Worm (Caenorhabditis elegans) whole organism, L1 larva: ENCODE data around the gene C07E3.9.

Source experiments
- nhr-11 ChIP-seq: fragments of 150-350 bp; optimal IDR thresholded peaks from 2 replicates; lab custom pipeline; 2014; ENCODE audit warnings: missing biosample characterization, missing genetic modification characterization
- ztf-11 ChIP-seq, 2 experiments: sonication (generic microtip); optimal IDR thresholded peaks; 2 replicates each; lab custom pipeline; 2016 to 2017; ENCODE audit warnings: missing genetic modification characterization in 2 of 2, missing biosample characterization in 1 of 2, missing compliant biosample characterization in 1 of 2

DNA sequence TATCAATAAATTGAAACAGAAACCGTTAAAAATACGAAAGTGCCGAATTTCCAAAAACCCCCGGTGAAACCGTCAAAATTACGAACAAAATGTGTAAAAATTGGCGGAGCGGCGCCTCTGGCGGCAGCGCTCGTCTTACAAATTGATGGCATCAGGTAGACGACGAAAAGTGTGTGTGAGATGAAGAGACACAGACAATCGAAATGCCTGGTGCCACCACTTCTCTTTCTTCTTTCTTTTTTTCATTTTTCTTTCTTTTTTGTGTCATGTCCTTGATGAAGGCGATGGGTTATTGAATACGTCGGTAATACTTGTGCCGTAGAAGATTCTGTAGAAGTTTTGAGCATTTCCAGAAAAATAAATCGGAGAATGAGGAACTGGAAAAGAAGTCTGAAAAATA is 27.3 kb downstream of the C07E3.9 start:
- TF ChIP-seq nhr-11 (tag; lab: Kevin White, UChicago) = no peak
- no peak for TF ChIP-seq ztf-11 (tag; optimal IDR thresholded peaks at IDR 0.05; lab: Kevin White, UChicago)
